Worm (Caenorhabditis elegans) whole organism, L1 larva: ENCODE measurements around the gene nas-11.

ENCODE experiments used
- C04F5.9 ChIP-seq: sonication (generic microtip); optimal IDR thresholded peaks from 2 replicates; lab custom pipeline; 2016; ENCODE audit warnings: missing genetic modification characterization, missing compliant biosample characterization
- C34B4.2 ChIP-seq: sonication (generic microtip); optimal IDR thresholded peaks from 2 replicates; lab custom pipeline; 2017; ENCODE audit warnings: mild to moderate bottlenecking, missing genetic modification characterization, missing compliant biosample characterization
- aha-1 ChIP-seq: fragments of 150-350 bp; optimal IDR thresholded peaks from 2 replicates; lab custom pipeline; 2014; ENCODE audit warnings: missing biosample characterization, missing genetic modification characterization
- aly-2 ChIP-seq: fragments of 150-350 bp; optimal IDR thresholded peaks from 2 replicates; lab custom pipeline; 2014; ENCODE audit warnings: missing biosample characterization, missing genetic modification characterization
- blmp-1 ChIP-seq: fragments of 150-350 bp; optimal IDR thresholded peaks from 2 replicates; lab custom pipeline; 2014; ENCODE audit warnings: missing biosample characterization, missing genetic modification characterization
- ceh-63 ChIP-seq: fragments of 200-800 bp; sonication (Bioruptor generic); optimal IDR thresholded peaks from 2 replicates; lab custom pipeline; 2018; ENCODE audit warnings: mild to moderate bottlenecking, missing genetic modification characterization, missing compliant biosample characterization
- ceh-82 ChIP-seq, 3 experiments: fragments of 150-350 bp in 1 of 3; sonication (generic microtip) in 2 of 3; optimal IDR thresholded peaks; 2 replicates each; lab custom pipeline; 2014 to 2017; ENCODE audit warnings: missing biosample characterization in 3 of 3, missing genetic modification characterization in 3 of 3
- ceh-88 ChIP-seq: fragments of 200-800 bp; sonication (Bioruptor generic); IDR thresholded peaks from 2 replicates; pipeline ENCODE4 v1.3.6; 2022; ENCODE audit warnings: missing genetic modification characterization, missing compliant biosample characterization
- ces-1 ChIP-seq: fragments of 150-350 bp; optimal IDR thresholded peaks from 2 replicates; lab custom pipeline; 2014; ENCODE audit warnings: missing biosample characterization, missing genetic modification reagents, missing genetic modification characterization
- efl-1 ChIP-seq, 4 experiments: fragments of 150-350 bp; optimal IDR thresholded peaks in 3 of 4; peaks in 1 of 4; 1 replicate in 1 of 4; 2 replicates in 3 of 4; lab custom pipeline; 2014; ENCODE audit warnings: missing biosample characterization in 2 of 4, missing genetic modification characterization in 2 of 4, missing genetic modification reagents in 2 of 4
- efl-3 ChIP-seq: fragments of 200-800 bp; sonication (Bioruptor generic); optimal IDR thresholded peaks from 2 replicates; lab custom pipeline; 2018; ENCODE audit warnings: mild to moderate bottlenecking, missing genetic modification characterization, missing compliant biosample characterization
- egl-13 ChIP-seq: sonication (generic microtip); optimal IDR thresholded peaks from 2 replicates; lab custom pipeline; 2016; ENCODE audit warnings: missing genotype, missing genetic modification reagents, missing genetic modification characterization, missing compliant biosample characterization
- egl-27 ChIP-seq, 2 experiments: fragments of 150-350 bp in 1 of 2; sonication (generic microtip); optimal IDR thresholded peaks; 3 replicates each; lab custom pipeline; 2017 to 2018; ENCODE audit warnings: missing biosample characterization in 2 of 2, missing genetic modification characterization in 2 of 2, missing genetic modification reagents in 2 of 2
- fkh-10 ChIP-seq: sonication (generic microtip); optimal IDR thresholded peaks from 2 replicates; lab custom pipeline; 2017; ENCODE audit warnings: missing biosample characterization, missing genetic modification reagents, missing genetic modification characterization
- fkh-4 ChIP-seq: sonication (generic microtip); optimal IDR thresholded peaks from 2 replicates; lab custom pipeline; 2016; ENCODE audit warnings: missing compliant biosample characterization, missing genetic modification characterization, borderline replicate concordance
- fkh-8 ChIP-seq: sonication (generic microtip); optimal IDR thresholded peaks from 2 replicates; lab custom pipeline; 2016; ENCODE audit warnings: mild to moderate bottlenecking, missing genetic modification characterization, missing compliant biosample characterization
- fos-1 ChIP-seq: fragments of 150-350 bp; optimal IDR thresholded peaks from 2 replicates; lab custom pipeline; 2014; ENCODE audit warnings: missing biosample characterization, missing genetic modification characterization
- hlh-4 ChIP-seq: sonication (generic microtip); optimal IDR thresholded peaks from 2 replicates; lab custom pipeline; 2016; ENCODE audit warnings: mild to moderate bottlenecking, missing genetic modification characterization, missing compliant biosample characterization
- hpl-2 ChIP-seq: fragments of 150-350 bp; optimal IDR thresholded peaks from 2 replicates; lab custom pipeline; 2014; ENCODE audit warnings: missing biosample characterization, missing genetic modification reagents, missing genetic modification characterization
- isw-1 ChIP-seq: fragments of 200-800 bp; sonication (Bioruptor generic); IDR thresholded peaks from 2 replicates; pipeline ENCODE4 v1.3.6; 2022; ENCODE audit warnings: missing genetic modification characterization, missing compliant biosample characterization
- jun-1 ChIP-seq: fragments of 150-350 bp; optimal IDR thresholded peaks from 2 replicates; lab custom pipeline; 2014; ENCODE audit warnings: missing biosample characterization, missing genetic modification reagents, missing genetic modification characterization
- lin-13 ChIP-seq: fragments of 150-350 bp; optimal IDR thresholded peaks from 2 replicates; lab custom pipeline; 2014; ENCODE audit warnings: missing biosample characterization, missing genetic modification reagents, missing genetic modification characterization
- lin-14 ChIP-seq: fragments of 200-800 bp; sonication (Bioruptor generic); optimal IDR thresholded peaks from 2 replicates; lab custom pipeline; 2018; ENCODE audit warnings: mild to moderate bottlenecking, missing genetic modification characterization, moderate library complexity, missing compliant biosample characterization
- lir-3 ChIP-seq: sonication (generic microtip); optimal IDR thresholded peaks from 2 replicates; lab custom pipeline; 2016; ENCODE audit warnings: mild to moderate bottlenecking, missing genetic modification characterization, moderate library complexity, missing compliant biosample characterization; ENCODE audit not compliant: poor library complexity
- lsy-2 ChIP-seq, 2 experiments: fragments of 150-350 bp; optimal IDR thresholded peaks; 2 replicates each; lab custom pipeline; 2014; ENCODE audit warnings: missing biosample characterization in 2 of 2, missing genetic modification characterization in 2 of 2
- mab-9 ChIP-seq: fragments of 200-800 bp; sonication (Bioruptor generic); IDR thresholded peaks from 2 replicates; pipeline ENCODE4 v1.3.6; 2022; ENCODE audit warnings: missing genetic modification reagents, missing genetic modification characterization, missing compliant biosample characterization
- mep-1 ChIP-seq: fragments of 150-350 bp; optimal IDR thresholded peaks from 2 replicates; lab custom pipeline; 2014; ENCODE audit warnings: missing biosample characterization, missing genetic modification characterization
- nhr-11 ChIP-seq: fragments of 150-350 bp; optimal IDR thresholded peaks from 2 replicates; lab custom pipeline; 2014; ENCODE audit warnings: missing biosample characterization, missing genetic modification characterization
- nhr-20 ChIP-seq: sonication (generic microtip); optimal IDR thresholded peaks from 2 replicates; lab custom pipeline; 2016; ENCODE audit warnings: mild to moderate bottlenecking, missing genetic modification characterization, missing compliant biosample characterization
- nhr-28 ChIP-seq: fragments of 150-350 bp; optimal IDR thresholded peaks from 2 replicates; lab custom pipeline; 2014; ENCODE audit warnings: missing biosample characterization, missing genetic modification characterization
- nhr-47 ChIP-seq: sonication (generic microtip); optimal IDR thresholded peaks from 2 replicates; lab custom pipeline; 2016; ENCODE audit warnings: mild to moderate bottlenecking, missing genetic modification characterization, moderate library complexity, missing compliant biosample characterization
- nhr-77 ChIP-seq: fragments of 150-350 bp; optimal IDR thresholded peaks from 2 replicates; lab custom pipeline; 2014; ENCODE audit warnings: missing biosample characterization, missing genetic modification characterization
- nhr-85 ChIP-seq: sonication (generic microtip); peaks from one replicate; lab custom pipeline; 2016; ENCODE audit warnings: missing genetic modification characterization, inconsistent platforms, missing compliant biosample characterization
- pag-3 ChIP-seq: sonication (generic microtip); optimal IDR thresholded peaks from 2 replicates; lab custom pipeline; 2017; ENCODE audit warnings: missing genetic modification characterization, mild to moderate bottlenecking, missing compliant biosample characterization, antibody characterized with exemption, borderline replicate concordance; ENCODE audit not compliant: insufficient read depth
- pax-3 ChIP-seq: fragments of 200-800 bp; sonication (Bioruptor generic); optimal IDR thresholded peaks from 2 replicates; lab custom pipeline; 2018; ENCODE audit warnings: mild to moderate bottlenecking, missing genetic modification characterization, moderate library complexity, missing compliant biosample characterization
- pqm-1 ChIP-seq: sonication (generic microtip); optimal IDR thresholded peaks from 3 replicates; lab custom pipeline; 2017; ENCODE audit warnings: missing biosample characterization, missing genetic modification characterization
- rnt-1 ChIP-seq: sonication (generic microtip); optimal IDR thresholded peaks from 2 replicates; lab custom pipeline; 2016; ENCODE audit warnings: mild to moderate bottlenecking, missing genetic modification characterization, moderate library complexity, missing compliant biosample characterization
- snpc-4 ChIP-seq: fragments of 150-350 bp; optimal IDR thresholded peaks from 2 replicates; lab custom pipeline; 2014; ENCODE audit warnings: missing biosample characterization, missing genetic modification characterization
- sox-4 ChIP-seq: sonication (generic microtip); optimal IDR thresholded peaks from 2 replicates; lab custom pipeline; 2016; ENCODE audit warnings: missing genetic modification characterization, missing compliant biosample characterization
- unc-30 ChIP-seq: sonication (generic microtip); optimal IDR thresholded peaks from 2 replicates; lab custom pipeline; 2017; ENCODE audit warnings: missing biosample characterization, missing genetic modification characterization
- unc-62 ChIP-seq: fragments of 150-350 bp; optimal IDR thresholded peaks from 2 replicates; lab custom pipeline; 2014; ENCODE audit warnings: missing biosample characterization, missing genetic modification reagents, missing genetic modification characterization
- unc-98 ChIP-seq: fragments of 200-800 bp; sonication (Bioruptor generic); IDR thresholded peaks from 2 replicates; pipeline ENCODE4 v1.3.6; 2022; ENCODE audit warnings: missing genetic modification characterization, missing compliant biosample characterization
- zip-4 ChIP-seq: fragments of 200-800 bp; sonication (Bioruptor generic); optimal IDR thresholded peaks from 2 replicates; lab custom pipeline; 2018; ENCODE audit warnings: mild to moderate bottlenecking, missing genetic modification characterization, moderate library complexity, missing compliant biosample characterization

Gene nas-11

DNA sequence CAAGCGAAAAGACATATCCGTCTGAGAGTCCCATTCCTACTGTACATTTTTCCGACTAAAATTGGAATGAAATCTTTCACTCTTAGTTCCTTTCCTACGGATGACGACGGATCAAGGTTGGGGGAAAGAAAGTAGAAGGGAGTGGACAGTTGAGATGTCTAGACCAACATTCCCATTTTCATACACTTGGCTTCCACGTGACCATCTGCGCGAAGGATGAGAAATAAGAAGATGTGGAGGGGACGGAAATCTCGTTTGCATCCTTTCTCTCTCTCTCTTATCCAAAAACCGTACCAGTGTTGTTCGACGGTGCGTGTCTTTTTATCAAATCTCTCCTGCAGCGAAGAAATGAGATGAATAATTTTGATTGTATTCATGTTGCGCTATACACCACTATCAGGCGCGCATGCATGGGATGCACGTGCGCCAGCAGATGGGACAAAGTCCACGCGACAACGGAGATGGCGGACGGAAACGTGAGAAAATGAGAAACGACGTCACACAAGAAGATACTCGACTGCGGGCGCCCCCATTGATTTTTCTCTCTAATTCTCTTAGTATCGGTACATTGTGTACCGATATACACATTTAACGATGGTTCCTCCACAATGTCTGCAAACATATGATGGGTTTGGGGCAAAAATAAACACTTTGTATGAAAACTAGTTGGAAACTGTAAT is 24.1 kb downstream of the nas-11 start (continued):
- peak; percentile 81 for TF ChIP-seq egl-13 (tag; lab: Kevin White, UChicago)
- TF ChIP-seq fos-1 (tag; lab: Kevin White, UChicago), result peak; percentile 40
- peak; percentile 93 to 96 for TF ChIP-seq egl-27 (tag; optimal IDR thresholded peaks at IDR 0.05; lab: Kevin White, UChicago)
- peak; percentile 99 for TF ChIP-seq lin-14
- TF ChIP-seq snpc-4, result peak; percentile 22

DNA sequence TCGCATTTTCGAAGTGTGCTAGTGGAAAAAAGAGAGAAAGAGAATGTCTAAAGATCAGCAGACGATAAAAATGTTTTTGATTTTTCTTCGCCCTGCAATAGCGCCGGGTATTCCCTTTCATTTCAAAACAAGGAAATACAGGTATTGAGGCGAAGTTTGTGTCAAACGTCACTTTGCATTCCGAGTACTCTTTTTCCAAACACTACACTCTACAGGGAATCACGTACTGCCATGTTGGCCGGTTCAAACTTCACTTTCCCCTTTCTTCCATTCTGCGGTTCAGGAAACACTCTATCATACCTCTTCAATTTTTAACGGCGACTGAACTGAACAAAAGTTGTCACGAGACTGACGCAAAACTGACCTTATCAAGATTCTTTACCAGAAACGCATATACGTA is 25.2 kb downstream of the nas-11 start:
- TF ChIP-seq blmp-1 (tag; lab: Kevin White, UChicago) (peak; percentile 80), rnt-1 (tag; lab: Kevin White, UChicago) (no peak), mab-9 (GFP tag; lab: Robert Waterston, UW) (0 out of 2 replicates have a peak, but pooled peaks have one; percentile 8), ceh-82 (tag; optimal IDR thresholded peaks at IDR 0.05; lab: Kevin White, UChicago) (no peak)

DNA sequence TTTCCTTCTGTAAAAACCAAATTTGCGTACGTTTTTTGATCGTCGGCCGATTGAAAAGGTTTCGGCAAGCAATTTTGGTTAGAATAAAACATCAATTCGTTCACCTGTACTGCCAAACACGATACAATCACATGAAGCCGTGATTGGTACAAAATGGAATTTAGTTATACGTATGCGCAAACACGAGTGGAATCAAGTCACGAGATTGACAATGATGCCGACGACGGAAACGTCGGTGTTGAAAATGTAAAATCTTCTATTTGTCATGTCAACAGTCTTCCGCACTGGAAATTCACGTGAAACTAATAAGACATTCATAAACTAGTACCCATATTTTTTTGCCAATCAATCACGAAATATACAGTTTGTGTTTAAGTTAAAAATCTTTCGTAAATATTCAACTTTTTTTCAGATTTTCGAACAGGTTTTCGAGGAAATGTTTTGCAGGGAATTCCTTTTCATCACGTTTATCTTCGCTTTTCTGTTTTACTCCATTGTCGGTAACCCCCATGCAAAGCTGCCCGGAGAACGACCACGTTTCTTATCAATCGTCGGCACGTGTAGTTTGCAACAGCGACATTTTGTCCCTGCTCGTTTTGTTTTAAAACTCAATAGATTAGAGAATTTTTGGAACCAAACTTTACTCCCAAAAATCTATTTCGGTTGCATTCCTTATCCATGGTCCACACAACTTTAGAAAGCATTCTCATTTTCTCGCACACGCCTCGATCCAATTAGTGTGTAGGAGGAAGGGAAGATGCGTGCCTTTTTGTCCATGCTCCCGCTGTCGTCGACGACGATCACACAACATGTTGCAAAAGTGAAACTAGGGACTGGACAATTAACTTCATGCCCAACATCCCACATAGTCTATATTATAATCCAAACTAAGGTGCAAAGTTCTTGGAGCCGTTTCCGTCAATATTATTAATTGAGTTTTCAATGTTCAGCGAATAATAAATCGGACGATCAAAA is 25.9 kb downstream of the nas-11 start:
- TF ChIP-seq mep-1 (tag; lab: Kevin White, UChicago) (peak; percentile 48), blmp-1 (tag; lab: Kevin White, UChicago) (peak; percentile 50), fos-1 (tag; lab: Kevin White, UChicago) (no peak), pax-3 (tag; lab: Kevin White, UChicago) (no peak), aly-2 (tag; lab: Kevin White, UChicago) (no peak), egl-13 (tag; lab: Kevin White, UChicago) (peak; percentile 44), unc-98 (GFP tag; lab: Robert Waterston, UW) (no peak), lin-14 (peak; percentile 75), fkh-4 (no peak), hlh-4 (tag; lab: Kevin White, UChicago) (no peak), jun-1 (tag; lab: Kevin White, UChicago) (no peak), isw-1 (GFP tag; lab: Robert Waterston, UW) (no peak), lin-13 (GFP tag; lab: Kevin White, UChicago) (peak; percentile 19), ceh-88 (GFP tag; lab: Robert Waterston, UW) (peak; percentile 36; the same call in 1 of the 2 replicates), sox-4 (tag; lab: Kevin White, UChicago) (peak; percentile 3), zip-4 (GFP tag; lab: Kevin White, UChicago) (no peak), unc-62 (GFP tag; lab: Kevin White, UChicago) (no peak), nhr-77 (tag; lab: Kevin White, UChicago) (no peak), snpc-4 (no peak), efl-1 (optimal IDR thresholded peaks at IDR 0.05; lab: Kevin White, UChicago) (no peak), efl-1 (GFP tag; optimal IDR thresholded peaks at IDR 0.05 in 1 of 2; lab: Kevin White, UChicago) (peak in 1 of 2 experiments; percentile 2), C34B4.2 (tag; lab: Kevin White, UChicago) (no peak), ces-1 (GFP tag; lab: Kevin White, UChicago) (no peak), ceh-63 (GFP tag; lab: Kevin White, UChicago) (no peak), fkh-10 (GFP tag; lab: Kevin White, UChicago) (no peak), nhr-20 (tag; lab: Kevin White, UChicago) (peak; percentile 91), nhr-47 (peak; percentile 42), nhr-11 (tag; lab: Kevin White, UChicago) (no peak), aha-1 (tag; lab: Kevin White, UChicago) (no peak), pqm-1 (no peak), pag-3 (tag; lab: Kevin White, UChicago) (no peak), fkh-8 (peak; percentile 28), lsy-2 (tag; optimal IDR thresholded peaks at IDR 0.05; lab: Kevin White, UChicago) (peak; percentile 18 to 43), nhr-85 (peak; percentile 95), nhr-28 (no peak), hpl-2 (no peak), lir-3 (tag; lab: Kevin White, UChicago) (peak; percentile 15), egl-27 (tag; optimal IDR thresholded peaks at IDR 0.05; lab: Kevin White, UChicago) (no peak), efl-3 (GFP tag; lab: Kevin White, UChicago) (no peak), unc-30 (tag; lab: Kevin White, UChicago) (no peak), C04F5.9 (no peak)
